Fruit fly (Drosophila melanogaster) whole organism, embryonic: ENCODE data around the gene sdk.

Source experiments
- Asciz ChIP-seq: fragments of 200-800 bp; sonication (Bioruptor generic); optimal IDR thresholded peaks from 2 replicates; lab custom pipeline; 2017; ENCODE audit warnings: missing biosample characterization, mild to moderate bottlenecking, missing genetic modification characterization, missing genetic modification reagents
- B-H1 ChIP-seq: fragments of 200-800 bp; sonication (Bioruptor generic); IDR thresholded peaks from 3 replicates; pipeline ENCODE4 v1.3.6; 2022; ENCODE audit warnings: missing biosample characterization, missing genetic modification characterization
- Blimp-1 ChIP-seq: fragments of 200-800 bp; sonication (Bioruptor generic); optimal IDR thresholded peaks from 3 replicates; lab custom pipeline; 2018; ENCODE audit warnings: missing biosample characterization, missing genetic modification characterization, mild to moderate bottlenecking, moderate library complexity, missing genetic modification reagents
- CG11398 ChIP-seq: fragments of 200-800 bp; sonication (Bioruptor generic); optimal IDR thresholded peaks from 2 replicates; lab custom pipeline; 2016; ENCODE audit warnings: missing biosample characterization, missing genetic modification characterization
- CG11696 ChIP-seq: fragments of 200-800 bp; sonication (Bioruptor generic); IDR thresholded peaks from 2 replicates; pipeline ENCODE4 v1.3.6; 2022; ENCODE audit warnings: missing biosample characterization, missing genetic modification characterization
- CG13123 ChIP-seq: fragments of 200-800 bp; sonication (Bioruptor generic); optimal IDR thresholded peaks from 2 replicates; lab custom pipeline; 2016; ENCODE audit warnings: missing biosample characterization, missing genetic modification characterization
- CG13894 ChIP-seq: fragments of 200-800 bp; sonication (Bioruptor generic); optimal IDR thresholded peaks from 3 replicates; lab custom pipeline; 2018; ENCODE audit warnings: missing biosample characterization, mild to moderate bottlenecking, missing genetic modification characterization, moderate library complexity
- CG15269 ChIP-seq: fragments of 200-800 bp; sonication (Bioruptor generic); optimal IDR thresholded peaks from 2 replicates; lab custom pipeline; 2018; ENCODE audit warnings: missing biosample characterization, mild to moderate bottlenecking, missing genetic modification characterization, moderate library complexity
- CG1647 ChIP-seq: fragments of 200-800 bp; sonication (Bioruptor generic); optimal IDR thresholded peaks from 3 replicates; lab custom pipeline; 2016; ENCODE audit warnings: missing biosample characterization, missing genetic modification characterization
- CG17328 ChIP-seq: fragments of 200-800 bp; sonication (Bioruptor generic); IDR thresholded peaks from 2 replicates; pipeline ENCODE4 v1.3.6; 2022; ENCODE audit warnings: missing biosample characterization, missing genetic modification characterization
- CG17802 ChIP-seq: fragments of 200-800 bp; sonication (Bioruptor generic); optimal IDR thresholded peaks from 2 replicates; lab custom pipeline; 2018; ENCODE audit warnings: missing biosample characterization, mild to moderate bottlenecking, missing genetic modification characterization, moderate library complexity
- CG31224 ChIP-seq: fragments of 200-800 bp; sonication (Bioruptor generic); IDR thresholded peaks from 2 replicates; pipeline ENCODE4 v1.3.6; 2022; ENCODE audit warnings: missing biosample characterization, missing genetic modification characterization
- CG34224 ChIP-seq: fragments of 200-800 bp; sonication (Bioruptor generic); IDR thresholded peaks from 3 replicates; pipeline ENCODE4 v1.3.6; 2022; ENCODE audit warnings: missing biosample characterization, missing genetic modification characterization; ENCODE audit not compliant: partially characterized antibody
- CG3726 ChIP-seq: fragments of 200-800 bp; sonication (Bioruptor generic); IDR thresholded peaks from 3 replicates; pipeline ENCODE4, ENCODE4 v1.3.6; 2022; ENCODE audit warnings: missing biosample characterization, missing genetic modification characterization
- CG43689 ChIP-seq: fragments of 200-800 bp; sonication (Bioruptor generic); IDR thresholded peaks from 2 replicates; pipeline ENCODE4 v1.3.6; 2022; ENCODE audit warnings: missing biosample characterization, missing genetic modification characterization
- CG6689 ChIP-seq: fragments of 200-800 bp; sonication (Bioruptor generic); IDR thresholded peaks from 2 replicates; pipeline ENCODE4 v1.3.6; 2022; ENCODE audit warnings: missing biosample characterization, missing genetic modification characterization
- CG6854 ChIP-seq: fragments of 200-800 bp; sonication (Bioruptor generic); optimal IDR thresholded peaks from 3 replicates; lab custom pipeline; 2017; ENCODE audit warnings: missing biosample characterization, mild to moderate bottlenecking, missing genetic modification characterization
- CrebB ChIP-seq: fragments of 200-800 bp; sonication (Bioruptor generic); optimal IDR thresholded peaks from 3 replicates; lab custom pipeline; 2018; ENCODE audit warnings: missing biosample characterization, mild to moderate bottlenecking, missing genetic modification characterization
- D19B ChIP-seq: fragments of 200-800 bp; sonication (Bioruptor generic); optimal IDR thresholded peaks from 2 replicates; lab custom pipeline; 2017; ENCODE audit warnings: missing biosample characterization, mild to moderate bottlenecking, missing genetic modification characterization
- Dll ChIP-seq: fragments of 200-800 bp; sonication (Bioruptor generic); IDR thresholded peaks from 4 replicates; pipeline ENCODE4 v1.3.6; 2022; ENCODE audit warnings: missing biosample characterization, missing genetic modification characterization; ENCODE audit not compliant: partially characterized antibody
- Doc2 ChIP-seq: fragments of 200-800 bp; sonication (Bioruptor generic); IDR thresholded peaks from 2 replicates; pipeline ENCODE4 v1.3.6; 2022; ENCODE audit warnings: missing biosample characterization, missing genetic modification characterization
- MTF-1 ChIP-seq: fragments of 200-800 bp; sonication (Bioruptor generic); optimal IDR thresholded peaks from 2 replicates; lab custom pipeline; 2018; ENCODE audit warnings: missing biosample characterization, mild to moderate bottlenecking, missing genetic modification characterization, borderline replicate concordance
- NC2β ChIP-seq: fragments of 200-800 bp; sonication (Bioruptor generic); optimal IDR thresholded peaks from 2 replicates; lab custom pipeline; 2016; ENCODE audit warnings: missing biosample characterization, missing genetic modification characterization
- Opbp ChIP-seq: fragments of 200-800 bp; sonication (Bioruptor generic); IDR thresholded peaks from 3 replicates; pipeline ENCODE4 v1.3.6; 2022; ENCODE audit warnings: missing biosample characterization, missing genetic modification characterization; ENCODE audit not compliant: partially characterized antibody
- Stat92E ChIP-seq, 3 experiments: fragments of >200 bp in 2 of 3; fragments of 200-800 bp in 1 of 3; sonication (Bioruptor generic) in 1 of 3; optimal IDR thresholded peaks; 2 replicates each; lab custom pipeline; 2017 to 2019; ENCODE audit warnings: missing biosample characterization in 3 of 3, missing genetic modification characterization in 3 of 3, mild to moderate bottlenecking in 1 of 3, moderate library complexity in 1 of 3
- ab ChIP-seq: fragments of 200-800 bp; sonication (Bioruptor generic); optimal IDR thresholded peaks from 2 replicates; lab custom pipeline; 2016; ENCODE audit warnings: missing biosample characterization, missing genetic modification characterization
- cato ChIP-seq: fragments of 200-800 bp; sonication (Bioruptor generic); optimal IDR thresholded peaks from 2 replicates; lab custom pipeline; 2016; ENCODE audit warnings: missing biosample characterization, missing genetic modification characterization, borderline replicate concordance
- ci ChIP-seq: fragments of 200-800 bp; sonication (Bioruptor generic); IDR thresholded peaks from 3 replicates; pipeline ENCODE4 v1.3.6; 2022; ENCODE audit warnings: missing biosample characterization, missing genetic modification characterization
- ems ChIP-seq: fragments of 200-800 bp; sonication (Bioruptor generic); optimal IDR thresholded peaks from 3 replicates; lab custom pipeline; 2016; ENCODE audit warnings: missing biosample characterization, missing genetic modification characterization
- gt ChIP-seq: fragments of 200-800 bp; sonication (Bioruptor generic); IDR thresholded peaks from 2 replicates; pipeline ENCODE4 v1.3.6; 2022; ENCODE audit warnings: missing biosample characterization, missing genetic modification characterization
- insv ChIP-seq, 2 experiments: fragments of 200-800 bp; sonication (Bioruptor generic); optimal IDR thresholded peaks; 3 replicates each; lab custom pipeline; 2016 to 2018; ENCODE audit warnings: missing biosample characterization in 2 of 2, missing genetic modification characterization in 2 of 2
- lbe ChIP-seq: fragments of 200-800 bp; sonication (Bioruptor generic); optimal IDR thresholded peaks from 2 replicates; lab custom pipeline; 2016; ENCODE audit warnings: missing biosample characterization, mild to moderate bottlenecking, missing genetic modification characterization
- lilli ChIP-seq: fragments of 200-800 bp; sonication (Bioruptor generic); optimal IDR thresholded peaks from 3 replicates; lab custom pipeline; 2016; ENCODE audit warnings: missing biosample characterization, missing genetic modification characterization
- mirr ChIP-seq: fragments of 200-800 bp; sonication (Bioruptor generic); optimal IDR thresholded peaks from 3 replicates; lab custom pipeline; 2018; ENCODE audit warnings: missing biosample characterization, mild to moderate bottlenecking, missing genetic modification characterization
- nom ChIP-seq: fragments of 200-800 bp; sonication (Bioruptor generic); optimal IDR thresholded peaks from 2 replicates; lab custom pipeline; 2017; ENCODE audit warnings: missing biosample characterization, missing genetic modification characterization, mild to moderate bottlenecking, moderate library complexity, missing genetic modification reagents
- pan ChIP-seq, 4 experiments: fragments of >200 bp in 3 of 4; fragments of 200-800 bp in 1 of 4; sonication (Bioruptor generic) in 1 of 4; optimal IDR thresholded peaks in 3 of 4; IDR thresholded peaks in 1 of 4; 2 replicates each; pipeline versions ENCODE4 v1.3.6 to Lab custom; 2017 to 2022; ENCODE audit warnings: missing biosample characterization in 2 of 4, missing genetic modification characterization in 2 of 4, mixed read lengths in 1 of 4
- pnt ChIP-seq: fragments of 200-800 bp; sonication (Bioruptor generic); optimal IDR thresholded peaks from 3 replicates; lab custom pipeline; 2016; ENCODE audit warnings: missing biosample characterization, missing genetic modification characterization
- salm ChIP-seq: fragments of 200-800 bp; sonication (Bioruptor generic); optimal IDR thresholded peaks from 2 replicates; lab custom pipeline; 2018; ENCODE audit warnings: missing biosample characterization, mild to moderate bottlenecking, missing genetic modification characterization
- sd ChIP-seq: fragments of 200-800 bp; sonication (Bioruptor generic); optimal IDR thresholded peaks from 3 replicates; lab custom pipeline; 2018; ENCODE audit warnings: missing biosample characterization, mild to moderate bottlenecking, missing genetic modification characterization, moderate library complexity
- so ChIP-seq: fragments of 200-800 bp; sonication (Bioruptor generic); IDR thresholded peaks from 3 replicates; pipeline ENCODE4 v1.3.6; 2022; ENCODE audit warnings: missing biosample characterization, missing genetic modification characterization
- sob ChIP-seq: fragments of 200-800 bp; sonication (Bioruptor generic); IDR thresholded peaks from 2 replicates; pipeline ENCODE4 v1.3.6; 2022; ENCODE audit warnings: missing biosample characterization, missing genetic modification characterization
- stc ChIP-seq: fragments of 200-800 bp; sonication (Bioruptor generic); IDR thresholded peaks from 2 replicates; pipeline ENCODE4 v1.3.6; 2022; ENCODE audit warnings: missing biosample characterization, missing genetic modification characterization
- sug ChIP-seq: fragments of 200-800 bp; optimal IDR thresholded peaks from 2 replicates; lab custom pipeline; 2019; ENCODE audit warnings: missing biosample characterization, mild to moderate bottlenecking, missing genetic modification characterization, moderate library complexity
- tap ChIP-seq: fragments of 200-800 bp; optimal IDR thresholded peaks from 3 replicates; lab custom pipeline; 2019; ENCODE audit warnings: missing biosample characterization, mild to moderate bottlenecking, missing genetic modification characterization, moderate library complexity
- tna ChIP-seq: fragments of 200-800 bp; sonication (Bioruptor generic); IDR thresholded peaks from 2 replicates; pipeline ENCODE4 v1.3.6; 2022; ENCODE audit warnings: missing biosample characterization, missing genetic modification characterization; ENCODE audit not compliant: partially characterized antibody
- toy ChIP-seq: fragments of 200-800 bp; sonication (Bioruptor generic); IDR thresholded peaks from 2 replicates; pipeline ENCODE4 v1.3.6; 2022; ENCODE audit warnings: missing biosample characterization, missing genetic modification characterization
- trh ChIP-seq: fragments of 200-800 bp; sonication (Bioruptor generic); optimal IDR thresholded peaks from 2 replicates; lab custom pipeline; 2016; ENCODE audit warnings: missing biosample characterization, missing genetic modification characterization
- wek ChIP-seq: fragments of 200-800 bp; sonication (Bioruptor generic); optimal IDR thresholded peaks from 3 replicates; lab custom pipeline; 2018; ENCODE audit warnings: missing biosample characterization, mild to moderate bottlenecking, missing genetic modification characterization, moderate library complexity

sdk gene

DNA sequence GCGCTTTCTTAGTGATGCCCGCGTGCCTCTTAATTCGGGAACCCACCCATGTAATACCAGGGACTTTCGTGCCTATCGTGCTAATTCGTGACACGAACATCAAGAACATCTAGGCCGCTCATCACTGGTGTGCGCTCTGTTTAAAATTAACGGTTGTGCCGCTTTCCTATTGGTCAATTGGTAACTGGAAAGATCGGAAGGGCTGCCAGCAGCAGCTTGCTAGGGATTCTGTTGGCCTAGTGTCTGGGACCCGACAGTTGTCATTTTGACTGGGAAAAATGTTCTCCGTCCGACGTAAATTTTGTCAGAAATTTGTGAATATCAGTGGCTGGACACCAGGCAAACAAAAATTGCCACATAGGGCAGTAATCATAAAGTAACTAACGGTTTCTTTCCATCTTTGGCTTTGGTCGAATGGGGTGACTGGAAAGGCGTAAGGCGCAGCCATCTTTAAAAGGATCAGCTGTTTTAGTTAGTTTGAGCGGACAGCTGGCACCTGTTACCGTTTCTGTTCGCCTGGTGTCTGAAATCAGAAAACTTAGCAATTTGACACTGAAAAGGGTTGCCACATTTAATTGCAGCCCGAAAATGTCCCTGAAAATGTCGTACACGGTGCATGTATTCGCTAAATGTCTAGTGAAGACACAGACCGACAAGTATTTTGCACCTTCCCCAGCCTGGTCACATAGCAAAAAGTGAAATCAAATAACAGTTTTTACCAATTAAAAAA is 72.4 kb downstream of the sdk start, which contains the start of gene CG5273 (continued):
- TF ChIP-seq lilli (GFP tag; lab: Kevin White, UChicago) (peak; percentile 20), Dll (peak; percentile 99), CG13894 (peak; percentile 63), pnt (GFP tag; lab: Kevin White, UChicago) (no peak), ci (GFP tag; lab: Robert Waterston, UW) (peak; percentile 44; the same call in 2 of the 3 replicates), tap (tag; lab: Kevin White, UChicago) (peak; percentile 6), CG17802 (tag; lab: Kevin White, UChicago) (no peak), trh (no peak), ab (GFP tag; lab: Kevin White, UChicago) (no peak), Opbp (GFP tag; lab: Robert Waterston, UW) (peak; percentile 95), CG31224 (GFP tag; lab: Robert Waterston, UW) (peak; percentile 98), pan (optimal IDR thresholded peaks at IDR 0.05; lab: Kevin White, UChicago) (no peak), pan (GFP tag; optimal IDR thresholded peaks at IDR 0.05 in 1 of 2, IDR thresholded peaks at IDR 0.05 in 1 of 2) (peak in 1 of 2 experiments; percentile 18), CG3726 (GFP tag; lab: Robert Waterston, UW) (no peak), ems (no peak), Blimp-1 (peak; percentile 93), CG43689 (GFP tag; lab: Robert Waterston, UW) (no peak), MTF-1 (GFP tag; lab: Kevin White, UChicago) (peak; percentile 7), sd (tag; lab: Kevin White, UChicago) (peak; percentile 53), cato (GFP tag; lab: Kevin White, UChicago) (no peak), CG13123 (GFP tag; lab: Kevin White, UChicago) (no peak), CrebB (tag; lab: Kevin White, UChicago) (peak; percentile 38), insv (GFP tag; optimal IDR thresholded peaks at IDR 0.05; lab: Kevin White, UChicago) (peak in 1 of 2 experiments; percentile 78), sug (tag; lab: Kevin White, UChicago) (peak; percentile 52), wek (GFP tag; lab: Kevin White, UChicago) (no peak), sob (GFP tag; lab: Robert Waterston, UW) (peak; percentile 20; the same call in 1 of the 2 replicates), CG11696 (no peak), B-H1 (GFP tag; lab: Robert Waterston, UW) (no peak), D19B (GFP tag; lab: Kevin White, UChicago) (no peak), CG34224 (GFP tag; lab: Robert Waterston, UW) (peak; percentile 98), salm (tag; lab: Kevin White, UChicago) (peak; percentile 33), CG6854 (GFP tag; lab: Kevin White, UChicago) (no peak), nom (peak; percentile 37), Stat92E (GFP tag; optimal IDR thresholded peaks at IDR 0.05; lab: Kevin White, UChicago) (peak in 1 of 3 experiments; percentile 84), CG11398 (GFP tag; lab: Kevin White, UChicago) (no peak), Doc2 (no peak), stc (GFP tag; lab: Robert Waterston, UW) (0 out of 2 replicates have a peak, but pooled peaks have one; percentile 34), so (peak; percentile 37; the same call in 1 of the 3 replicates), tna (GFP tag; lab: Robert Waterston, UW) (peak; percentile 78), CG1647 (GFP tag; lab: Kevin White, UChicago) (no peak), toy (no peak), lbe (GFP tag; lab: Kevin White, UChicago) (peak; percentile 45), NC2β (GFP tag; lab: Kevin White, UChicago) (peak; percentile 8), gt (GFP tag; lab: Robert Waterston, UW) (no peak), CG17328 (GFP tag; lab: Robert Waterston, UW) (no peak), mirr (GFP tag; lab: Kevin White, UChicago) (peak; percentile 14), Asciz (GFP tag; lab: Kevin White, UChicago) (peak; percentile 0), CG6689 (GFP tag; lab: Robert Waterston, UW) (no peak), CG15269 (tag; lab: Kevin White, UChicago) (peak; percentile 2)
